Worm (Caenorhabditis elegans) whole organism, mixed stage, embryonic: ENCODE results near the gene F13H10.6.

ENCODE experiments used
- M03D4.4 ChIP-seq: sonication (generic microtip); optimal IDR thresholded peaks from 2 replicates; lab custom pipeline; 2017; ENCODE audit warnings: mild to moderate bottlenecking, missing genetic modification characterization, missing compliant biosample characterization
- bed-3 ChIP-seq: fragments of 200-800 bp; sonication (Bioruptor generic); optimal IDR thresholded peaks from 3 replicates; lab custom pipeline; 2018; ENCODE audit warnings: mild to moderate bottlenecking, missing genetic modification characterization, moderate library complexity, missing compliant biosample characterization
- blmp-1 ChIP-seq: fragments of 150-350 bp; optimal IDR thresholded peaks from 2 replicates; lab custom pipeline; 2014; ENCODE audit warnings: missing biosample characterization, missing genetic modification characterization
- ceh-39 ChIP-seq: fragments of 150-350 bp; optimal IDR thresholded peaks from 2 replicates; lab custom pipeline; 2014; ENCODE audit warnings: missing biosample characterization, missing genetic modification characterization
- ceh-43 ChIP-seq: fragments of 200-800 bp; sonication (Bioruptor generic); optimal IDR thresholded peaks from 2 replicates; lab custom pipeline; 2018; ENCODE audit warnings: mild to moderate bottlenecking, missing genetic modification characterization, moderate library complexity, missing compliant biosample characterization
- ceh-83 ChIP-seq: fragments of 200-800 bp; sonication (Bioruptor generic); optimal IDR thresholded peaks from 2 replicates; lab custom pipeline; 2018; ENCODE audit warnings: mild to moderate bottlenecking, missing genetic modification characterization, missing compliant biosample characterization
- ces-1 ChIP-seq: fragments of 150-350 bp; optimal IDR thresholded peaks from 2 replicates; lab custom pipeline; 2014; ENCODE audit warnings: missing biosample characterization, missing genetic modification reagents, missing genetic modification characterization
- cnd-1 ChIP-seq: fragments of 200-800 bp; sonication (Bioruptor generic); optimal IDR thresholded peaks from 2 replicates; lab custom pipeline; 2018; ENCODE audit warnings: mild to moderate bottlenecking, missing genetic modification characterization, missing compliant biosample characterization
- drap-1 ChIP-seq: fragments of 200-800 bp; sonication (Bioruptor generic); optimal IDR thresholded peaks from 3 replicates; lab custom pipeline; 2018; ENCODE audit warnings: mild to moderate bottlenecking, missing genetic modification characterization, missing compliant biosample characterization
- elt-1 ChIP-seq: sonication (generic microtip); optimal IDR thresholded peaks from 2 replicates; lab custom pipeline; 2017; ENCODE audit warnings: missing genetic modification characterization, mild to moderate bottlenecking, missing compliant biosample characterization, antibody characterized with exemption, moderate library complexity, borderline replicate concordance; ENCODE audit not compliant: insufficient read depth
- elt-3 ChIP-seq: fragments of 150-350 bp; optimal IDR thresholded peaks from 2 replicates; lab custom pipeline; 2014; ENCODE audit warnings: missing biosample characterization, missing genetic modification characterization
- flh-1 ChIP-seq: fragments of 200-800 bp; sonication (Bioruptor generic); optimal IDR thresholded peaks from 2 replicates; lab custom pipeline; 2018; ENCODE audit warnings: mild to moderate bottlenecking, missing genetic modification characterization, moderate library complexity, missing compliant biosample characterization
- ham-2 ChIP-seq: fragments of 200-800 bp; sonication (Bioruptor generic); optimal IDR thresholded peaks from 2 replicates; lab custom pipeline; 2018; ENCODE audit warnings: mild to moderate bottlenecking, missing genetic modification characterization, missing compliant biosample characterization
- hlh-1 ChIP-seq: fragments of 150-350 bp; optimal IDR thresholded peaks from 2 replicates; lab custom pipeline; 2014; ENCODE audit warnings: missing biosample characterization, missing genetic modification reagents, missing genetic modification characterization
- lin-13 ChIP-seq: fragments of 150-350 bp; optimal IDR thresholded peaks from 2 replicates; lab custom pipeline; 2014; ENCODE audit warnings: missing biosample characterization, missing genetic modification characterization
- lin-32 ChIP-seq: fragments of 200-800 bp; sonication (Bioruptor generic); optimal IDR thresholded peaks from 2 replicates; lab custom pipeline; 2018; ENCODE audit warnings: mild to moderate bottlenecking, missing genetic modification characterization, missing compliant biosample characterization
- lsy-2 ChIP-seq: fragments of 150-350 bp; optimal IDR thresholded peaks from 2 replicates; lab custom pipeline; 2014; ENCODE audit warnings: missing biosample characterization, missing genetic modification characterization
- mab-5 ChIP-seq: fragments of 150-350 bp; optimal IDR thresholded peaks from 2 replicates; lab custom pipeline; 2014; ENCODE audit warnings: missing biosample characterization, missing genetic modification characterization
- mep-1 ChIP-seq: fragments of 150-350 bp; optimal IDR thresholded peaks from 2 replicates; lab custom pipeline; 2017; ENCODE audit warnings: missing biosample characterization, missing genetic modification reagents, missing genetic modification characterization, inconsistent platforms
- mls-2 ChIP-seq: sonication (generic microtip); optimal IDR thresholded peaks from 2 replicates; lab custom pipeline; 2016; ENCODE audit warnings: mild to moderate bottlenecking, missing genetic modification characterization, moderate library complexity, missing compliant biosample characterization
- nhr-12 ChIP-seq: fragments of 150-350 bp; optimal IDR thresholded peaks from 2 replicates; lab custom pipeline; 2014; ENCODE audit warnings: missing biosample characterization, missing genetic modification characterization
- nhr-2 ChIP-seq: fragments of 150-350 bp; optimal IDR thresholded peaks from 2 replicates; lab custom pipeline; 2014; ENCODE audit warnings: missing biosample characterization, missing genetic modification characterization
- nhr-237 ChIP-seq: fragments of 150-350 bp; optimal IDR thresholded peaks from 2 replicates; lab custom pipeline; 2014; ENCODE audit warnings: missing biosample characterization, missing genetic modification characterization
- nhr-28 ChIP-seq: fragments of 150-350 bp; optimal IDR thresholded peaks from 2 replicates; lab custom pipeline; 2014; ENCODE audit warnings: missing biosample characterization, missing genetic modification characterization
- nhr-76 ChIP-seq: sonication (generic microtip); optimal IDR thresholded peaks from 2 replicates; lab custom pipeline; 2017; ENCODE audit warnings: missing biosample characterization, missing genetic modification characterization
- pha-4 ChIP-seq: fragments of 150-350 bp; optimal IDR thresholded peaks from 2 replicates; lab custom pipeline; 2018; ENCODE audit warnings: missing biosample characterization, missing genetic modification reagents, missing genetic modification characterization
- sem-2 ChIP-seq: fragments of 200-800 bp; sonication (Bioruptor generic); optimal IDR thresholded peaks from 2 replicates; lab custom pipeline; 2018; ENCODE audit warnings: mild to moderate bottlenecking, missing genetic modification characterization, missing compliant biosample characterization
- snpc-4 ChIP-seq: fragments of 150-350 bp; optimal IDR thresholded peaks from 2 replicates; lab custom pipeline; 2014; ENCODE audit warnings: missing biosample characterization, missing genetic modification characterization
- sptf-1 ChIP-seq: sonication (generic microtip); optimal IDR thresholded peaks from 2 replicates; lab custom pipeline; 2017; ENCODE audit warnings: mild to moderate bottlenecking, missing genetic modification characterization, moderate library complexity, missing compliant biosample characterization
- tbx-8 ChIP-seq: fragments of 200-800 bp; sonication (Bioruptor generic); optimal IDR thresholded peaks from 2 replicates; lab custom pipeline; 2018; ENCODE audit warnings: mild to moderate bottlenecking, missing genetic modification characterization, moderate library complexity, missing compliant biosample characterization
- unc-120 ChIP-seq: sonication (generic microtip); optimal IDR thresholded peaks from 2 replicates; lab custom pipeline; 2017; ENCODE audit warnings: missing genetic modification characterization, missing compliant biosample characterization; ENCODE audit not compliant: poor library complexity, severe bottlenecking
- unc-39 ChIP-seq: fragments of 150-350 bp; optimal IDR thresholded peaks from 2 replicates; lab custom pipeline; 2014; ENCODE audit warnings: missing biosample characterization, missing genetic modification characterization
- unc-62 ChIP-seq: fragments of 150-350 bp; optimal IDR thresholded peaks from 2 replicates; lab custom pipeline; 2014; ENCODE audit warnings: missing biosample characterization, missing genetic modification reagents, missing genetic modification characterization
- zip-8 ChIP-seq: fragments of 150-350 bp; optimal IDR thresholded peaks from 2 replicates; lab custom pipeline; 2014; ENCODE audit warnings: missing biosample characterization, missing genetic modification characterization
- ztf-11 ChIP-seq: fragments of 150-350 bp; optimal IDR thresholded peaks from 2 replicates; lab custom pipeline; 2014; ENCODE audit warnings: missing biosample characterization, missing genetic modification characterization

Gene F13H10.6

DNA sequence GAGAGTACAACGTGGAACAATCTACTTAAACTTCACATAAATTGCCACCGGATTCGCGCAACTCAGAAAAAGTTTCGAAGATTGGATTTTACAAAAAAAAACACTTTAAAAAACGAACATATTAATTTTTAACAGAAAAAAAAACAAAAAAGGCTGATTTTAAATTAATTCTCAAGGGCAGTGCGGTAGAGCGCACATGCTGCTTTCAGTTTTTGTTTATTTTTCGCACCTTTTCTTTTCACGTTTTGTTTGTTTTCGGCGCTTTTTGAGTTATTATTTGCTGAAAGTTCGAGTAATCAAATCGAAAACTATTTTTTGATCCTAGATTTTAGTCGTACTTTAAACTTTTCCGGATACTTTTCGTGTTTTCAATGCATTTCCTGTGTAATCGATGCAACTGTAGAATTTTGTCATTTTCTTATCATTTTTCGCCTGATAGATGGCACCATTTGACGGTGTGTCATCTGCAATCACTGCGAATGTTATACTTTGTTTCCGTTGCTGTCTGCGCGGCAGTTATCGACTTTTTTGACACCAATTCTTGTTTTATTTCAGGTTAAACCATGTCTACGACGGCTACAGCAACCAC, 11.0 kb downstream of the F13H10.6 start, which contains the start of gene F13H10.8:
Gene F13H10.8 (plus strand): TSS at position 556 of the 589 bp plus-strand sequence.
- TF ChIP-seq nhr-28 (tag; lab: Kevin White, UChicago): no peak
- TF ChIP-seq lsy-2: peak; percentile 7
- peak; percentile 38 for TF ChIP-seq mep-1 (tag; lab: Kevin White, UChicago)
- peak; percentile 76 for TF ChIP-seq ces-1 (GFP tag; lab: Kevin White, UChicago)

DNA sequence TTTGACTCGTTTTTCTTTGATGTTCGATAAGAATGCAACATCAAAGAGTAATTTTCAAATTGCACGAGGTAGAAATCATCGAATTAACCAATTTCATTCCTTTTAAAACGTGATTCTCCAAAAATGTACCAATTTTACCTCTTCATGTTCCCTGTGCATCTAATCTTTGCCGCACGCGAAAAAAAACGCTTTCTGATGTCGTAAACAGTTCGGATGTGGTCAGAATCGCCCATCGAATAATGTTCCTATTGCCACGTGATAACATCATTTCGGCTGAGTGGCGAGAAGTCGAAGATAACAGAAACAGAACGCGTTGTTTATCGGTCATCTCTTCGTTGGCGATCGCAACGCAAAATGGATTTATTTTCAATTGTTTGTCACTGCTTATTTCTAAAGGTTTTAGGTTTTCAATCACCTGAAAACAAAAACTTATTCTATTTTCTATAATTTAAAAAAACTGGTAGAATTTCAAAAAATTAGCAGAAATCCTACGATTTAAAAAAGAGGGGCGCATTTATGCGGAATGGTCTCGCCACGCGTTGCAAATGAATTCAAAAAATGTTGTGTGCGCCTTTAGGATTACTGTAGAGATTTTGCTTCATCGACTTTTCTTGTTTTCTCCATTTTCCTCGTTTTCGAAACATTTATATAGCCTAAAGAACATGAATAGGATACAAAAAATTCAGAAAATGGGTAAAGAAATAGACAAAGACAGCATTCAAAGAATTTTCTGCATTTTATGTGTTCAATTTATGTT, 12.6 kb downstream of the F13H10.6 start, which contains the start of gene mogs-1:
Gene mogs-1 (minus strand): TSS at position 417 of the 757 bp plus-strand sequence.
- no peak for TF ChIP-seq unc-120 (tag; lab: Kevin White, UChicago)
- peak; percentile 47 for TF ChIP-seq elt-1 (tag; lab: Kevin White, UChicago)
- TF ChIP-seq cnd-1 (tag; lab: Kevin White, UChicago): no peak
- TF ChIP-seq sptf-1 (tag; lab: Kevin White, UChicago): no peak

DNA sequence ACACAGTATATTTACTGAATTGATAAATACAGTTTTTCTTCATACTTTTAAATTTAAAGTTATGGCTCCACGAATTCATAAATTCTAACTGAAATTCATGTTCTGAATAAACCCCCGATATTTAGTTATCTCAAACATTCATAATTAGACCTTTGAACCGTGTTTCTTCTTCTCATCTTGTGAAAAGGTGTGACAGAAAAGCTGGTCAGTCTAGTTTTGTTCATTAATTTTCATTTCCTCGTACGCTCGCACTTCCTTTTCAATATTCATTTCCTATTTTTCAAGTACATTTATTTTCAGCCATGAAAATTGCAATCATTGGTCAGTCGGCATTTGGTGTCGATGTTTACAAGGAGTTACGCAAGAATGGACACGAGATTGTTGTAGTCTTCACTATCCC, 13.2 kb downstream of the F13H10.6 start, which contains the start of gene alh-3:
Gene alh-3 (plus strand): TSS at position 301 of the 400 bp plus-strand sequence.
- TF ChIP-seq nhr-237 (tag; lab: Kevin White, UChicago) (no peak), nhr-2 (tag; lab: Kevin White, UChicago) (no peak), nhr-76 (no peak), drap-1 (GFP tag; lab: Kevin White, UChicago) (no peak), tbx-8 (GFP tag; lab: Kevin White, UChicago) (no peak), blmp-1 (tag; lab: Kevin White, UChicago) (no peak), unc-120 (tag; lab: Kevin White, UChicago) (no peak), nhr-28 (tag; lab: Kevin White, UChicago) (no peak), cnd-1 (tag; lab: Kevin White, UChicago) (no peak), mls-2 (tag; lab: Kevin White, UChicago) (no peak)

DNA sequence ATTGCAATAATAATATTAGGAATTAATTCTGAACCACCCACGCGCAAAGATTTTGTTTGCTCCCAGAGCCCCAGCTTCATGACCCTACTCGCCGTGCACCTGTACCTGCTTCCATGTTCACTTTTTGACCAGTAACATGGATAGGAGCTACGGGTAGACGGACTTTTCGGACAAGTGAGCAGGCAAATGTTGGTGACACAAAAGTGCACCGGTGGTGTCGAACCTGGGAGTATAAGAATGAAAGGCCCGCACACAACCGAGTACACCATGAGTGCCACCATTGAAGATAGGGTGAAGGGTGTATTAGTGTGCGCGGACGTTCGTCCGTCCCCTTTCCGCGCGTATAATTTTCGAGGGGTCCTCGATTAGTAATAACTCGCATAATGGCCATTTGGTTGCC, 16.8 kb downstream of the F13H10.6 start:
- TF ChIP-seq nhr-76: peak; percentile 76
- TF ChIP-seq sem-2 (GFP tag; lab: Kevin White, UChicago): peak; percentile 98
- peak; percentile 89 for TF ChIP-seq ceh-39 (tag; lab: Kevin White, UChicago)
- TF ChIP-seq sptf-1 (tag; lab: Kevin White, UChicago): peak; percentile 99
- peak; percentile 88 for TF ChIP-seq unc-62
- TF ChIP-seq mab-5 (tag; lab: Kevin White, UChicago): peak; percentile 76
- TF ChIP-seq unc-120 (tag; lab: Kevin White, UChicago): peak; percentile 99
- TF ChIP-seq ham-2: peak; percentile 95
- peak; percentile 95 for TF ChIP-seq bed-3 (GFP tag; lab: Kevin White, UChicago)
- TF ChIP-seq ces-1 (GFP tag; lab: Kevin White, UChicago): peak; percentile 58
- TF ChIP-seq hlh-1 (tag; lab: Kevin White, UChicago): peak; percentile 79
- no peak for TF ChIP-seq nhr-237 (tag; lab: Kevin White, UChicago)
- TF ChIP-seq tbx-8 (GFP tag; lab: Kevin White, UChicago): peak; percentile 98
- TF ChIP-seq lin-32 (GFP tag; lab: Kevin White, UChicago): peak; percentile 98
- peak; percentile 93 for TF ChIP-seq ztf-11 (tag; lab: Kevin White, UChicago)
- no peak for TF ChIP-seq snpc-4 (tag; lab: Kevin White, UChicago)
- TF ChIP-seq lin-13: peak; percentile 91
- TF ChIP-seq pha-4 (tag; lab: Kevin White, UChicago): peak; percentile 93
- peak; percentile 88 for TF ChIP-seq unc-39 (tag; lab: Kevin White, UChicago)
- TF ChIP-seq mls-2 (tag; lab: Kevin White, UChicago): peak; percentile 100
- peak; percentile 97 for TF ChIP-seq nhr-12 (tag; lab: Kevin White, UChicago)
- no peak for TF ChIP-seq zip-8 (tag; lab: Kevin White, UChicago)
- TF ChIP-seq flh-1 (GFP tag; lab: Kevin White, UChicago): peak; percentile 95
- peak; percentile 96 for TF ChIP-seq ceh-43 (GFP tag; lab: Kevin White, UChicago)
- peak; percentile 96 for TF ChIP-seq mep-1 (tag; lab: Kevin White, UChicago)
- TF ChIP-seq M03D4.4 (tag; lab: Kevin White, UChicago): peak; percentile 99
- TF ChIP-seq nhr-2 (tag; lab: Kevin White, UChicago): peak; percentile 87
- TF ChIP-seq elt-3: peak; percentile 5
- TF ChIP-seq drap-1 (GFP tag; lab: Kevin White, UChicago): peak; percentile 99
- TF ChIP-seq cnd-1 (tag; lab: Kevin White, UChicago): peak; percentile 99
- TF ChIP-seq nhr-28 (tag; lab: Kevin White, UChicago): peak; percentile 84
- no peak for TF ChIP-seq blmp-1 (tag; lab: Kevin White, UChicago)
- peak; percentile 2 for TF ChIP-seq elt-1 (tag; lab: Kevin White, UChicago)
- TF ChIP-seq lsy-2: peak; percentile 48
- TF ChIP-seq ceh-83 (GFP tag; lab: Kevin White, UChicago): peak; percentile 100
